Fruit fly (Drosophila melanogaster): ENCODE data around the gene Ran.

Ran gene

dm6 chrX:11146598-11147176 is 1.8 kb downstream of the Ran start (continued):
- TF ChIP-seq CG10147 (GFP tag; optimal IDR thresholded peaks at IDR 0.05) (peak; percentile 12), Med (GFP tag) (peak; percentile 86), CG2875 (GFP tag; optimal IDR thresholded peaks at IDR 0.05) (no peak), NK7.1 (GFP tag; optimal IDR thresholded peaks at IDR 0.05) (peak; percentile 6), tll (GFP tag; optimal IDR thresholded peaks at IDR 0.05) (peak in 1 of 2 experiments; percentile 18), CG15696 (tag; optimal IDR thresholded peaks at IDR 0.05) (peak; percentile 46), CG2712 (tag; optimal IDR thresholded peaks at IDR 0.05) (peak; percentile 37), CG42726 (GFP tag; IDR thresholded peaks at IDR 0.05; ENCODE audit: partially characterized antibody) (no peak), hkb (optimal IDR thresholded peaks at IDR 0.05) (no peak), hkb (GFP tag; IDR thresholded peaks at IDR 0.05) (peak; percentile 64), otp (GFP tag; IDR thresholded peaks at IDR 0.05) (0 out of 3 replicates have a peak, but pooled peaks have one; percentile 39), CG6791 (GFP tag; IDR thresholded peaks at IDR 0.05; ENCODE audit: partially characterized antibody) (no peak), klu (GFP tag; IDR thresholded peaks at IDR 0.05) (no peak), sob (GFP tag; IDR thresholded peaks at IDR 0.05) (peak; percentile 13; the same call in 1 of the 2 replicates), emc (GFP tag; optimal IDR thresholded peaks at IDR 0.05) (no peak), CG14014 (GFP tag; IDR thresholded peaks at IDR 0.05) (peak; percentile 56; the same call in 1 of the 2 replicates), Mad (GFP tag; optimal IDR thresholded peaks at IDR 0.05) (no peak), CG10979 (tag; optimal IDR thresholded peaks at IDR 0.05) (peak; percentile 30), Pdp1 (GFP tag; optimal IDR thresholded peaks at IDR 0.05) (peak in 1 of 2 experiments; percentile 14), gem (tag; optimal IDR thresholded peaks at IDR 0.05) (peak; percentile 44), bowl (GFP tag; IDR thresholded peaks at IDR 0.05) (no peak), eyg (GFP tag; optimal IDR thresholded peaks at IDR 0.05) (no peak), E2f1 (GFP tag; IDR thresholded peaks at IDR 0.05) (0 out of 2 replicates have a peak, but pooled peaks have one; percentile 34), prd (optimal IDR thresholded peaks at IDR 0.05) (no peak), prd (GFP tag; IDR thresholded peaks at IDR 0.05) (peak; percentile 44; the same call in 1 of the 3 replicates), CG9727 (GFP tag; optimal IDR thresholded peaks at IDR 0.05) (peak; percentile 49), CG30403 (GFP tag; optimal IDR thresholded peaks at IDR 0.05) (peak; percentile 17), crp (GFP tag; optimal IDR thresholded peaks at IDR 0.05) (peak in 1 of 2 experiments; percentile 3), ase (GFP tag; IDR thresholded peaks at IDR 0.05) (0 out of 3 replicates have a peak, but pooled peaks have one; percentile 36), vvl (GFP tag; IDR thresholded peaks at IDR 0.05) (no peak), CG4360 (GFP tag; IDR thresholded peaks at IDR 0.05) (peak; percentile 94), CG10366 (GFP tag; IDR thresholded peaks at IDR 0.05) (peak; percentile 36; the same call in 1 of the 2 replicates), nmo (GFP tag; optimal IDR thresholded peaks at IDR 0.05) (peak; percentile 39), Camta (GFP tag; optimal IDR thresholded peaks at IDR 0.05) (no peak), ci (GFP tag; IDR thresholded peaks at IDR 0.05) (peak; percentile 68; the same call in 2 of the 3 replicates), lab (GFP tag; optimal IDR thresholded peaks at IDR 0.05) (peak; percentile 45), Antp (GFP tag; optimal IDR thresholded peaks at IDR 0.05) (peak; percentile 14), CG7786 (GFP tag; optimal IDR thresholded peaks at IDR 0.05) (peak; percentile 3), Atf6 (GFP tag; IDR thresholded peaks at IDR 0.05) (peak; percentile 24; the same call in 1 of the 2 replicates), HmgZ (tag; optimal IDR thresholded peaks at IDR 0.05) (no peak), Hsf (GFP tag; optimal IDR thresholded peaks at IDR 0.05) (no peak), CG10321 (GFP tag; IDR thresholded peaks at IDR 0.05) (peak; percentile 56; the same call in 1 of the 2 replicates), nau (GFP tag; optimal IDR thresholded peaks at IDR 0.05) (no peak), nerfin-1 (tag; optimal IDR thresholded peaks at IDR 0.05) (peak; percentile 45), CG1832 (GFP tag; optimal IDR thresholded peaks at IDR 0.05) (peak; percentile 41), row (GFP tag; IDR thresholded peaks at IDR 0.05) (peak; percentile 64), CG9932 (GFP tag; IDR thresholded peaks at IDR 0.05) (0 out of 2 replicates have a peak, but pooled peaks have one; percentile 20), lov (optimal IDR thresholded peaks at IDR 0.05) (no peak), lov (GFP tag; IDR thresholded peaks at IDR 0.05) (0 out of 3 replicates have a peak, but pooled peaks have one; percentile 11)

Measured in whole organism, embryonic.